Fruit fly (Drosophila melanogaster) whole organism, embryonic: Measurements from ENCODE around the gene CG14352.

Experiments used
- CG12391 ChIP-seq: fragments of 200-800 bp; sonication (Bioruptor generic); optimal IDR thresholded peaks from 3 replicates; lab custom pipeline; 2018; ENCODE audit warnings: missing biosample characterization, mild to moderate bottlenecking, missing genetic modification characterization, moderate library complexity
- Ets65A ChIP-seq: fragments of 200-800 bp; sonication (Bioruptor generic); peaks from one replicate; lab custom pipeline; 2016; ENCODE audit warnings: missing biosample characterization, missing genetic modification characterization

DNA sequence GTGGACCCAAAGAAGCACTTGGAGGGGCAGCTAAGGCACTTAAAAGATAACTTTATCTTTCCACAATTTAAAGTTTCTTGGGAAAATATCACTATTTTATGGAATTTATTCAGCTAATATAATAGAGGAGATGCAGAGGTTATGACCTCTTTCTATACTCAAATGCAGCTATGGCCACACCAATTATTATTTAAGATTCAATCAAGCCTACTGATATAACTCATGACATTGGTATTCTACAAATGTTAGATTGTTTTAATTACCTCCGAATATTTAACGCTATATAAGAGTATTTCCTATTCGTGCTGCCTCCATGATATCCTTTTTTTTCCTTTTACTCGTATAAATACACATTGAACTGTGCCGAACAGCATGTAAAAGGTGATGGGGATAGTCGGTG is 37.2 kb upstream of the CG14352 start:
- no peak for TF ChIP-seq CG12391 (tag; lab: Kevin White, UChicago)
- TF ChIP-seq Ets65A (GFP tag; lab: Kevin White, UChicago) = no peak
